Worm (Caenorhabditis elegans) whole organism, early embryonic: ENCODE results near the gene ets-8.

Source experiments
- B0310.2 ChIP-seq: sonication (generic microtip); optimal IDR thresholded peaks from 2 replicates; lab custom pipeline; 2016; ENCODE audit warnings: mild to moderate bottlenecking, missing genetic modification characterization, missing compliant biosample characterization
- F13C5.2 ChIP-seq: sonication (generic microtip); optimal IDR thresholded peaks from 2 replicates; lab custom pipeline; 2017; ENCODE audit warnings: mild to moderate bottlenecking, missing genetic modification characterization, inconsistent platforms, missing compliant biosample characterization
- aly-1 ChIP-seq: sonication (generic microtip); optimal IDR thresholded peaks from 2 replicates; lab custom pipeline; 2016; ENCODE audit warnings: missing genetic modification characterization, missing compliant biosample characterization
- ama-1 ChIP-seq: fragments of 150-350 bp; optimal IDR thresholded peaks from 2 replicates; lab custom pipeline; 2014
- ceh-13 ChIP-seq: fragments of 200-800 bp; sonication (Bioruptor generic); optimal IDR thresholded peaks from 2 replicates; lab custom pipeline; 2018; ENCODE audit warnings: mild to moderate bottlenecking, missing genetic modification characterization, missing compliant biosample characterization
- ceh-36 ChIP-seq: sonication (generic microtip); optimal IDR thresholded peaks from 2 replicates; lab custom pipeline; 2016; ENCODE audit warnings: missing genetic modification characterization, inconsistent platforms, missing compliant biosample characterization
- ets-7 ChIP-seq: sonication (generic microtip); optimal IDR thresholded peaks from 2 replicates; lab custom pipeline; 2016; ENCODE audit warnings: missing genotype, missing genetic modification characterization, missing compliant biosample characterization
- flt-1 ChIP-seq: fragments of 200-800 bp; sonication (Bioruptor generic); IDR thresholded peaks from 2 replicates; pipeline ENCODE4 v1.3.6; 2022; ENCODE audit warnings: missing genetic modification characterization, missing compliant biosample characterization
- hmbx-1 ChIP-seq: sonication (generic microtip); optimal IDR thresholded peaks from 2 replicates; lab custom pipeline; 2016; ENCODE audit warnings: mild to moderate bottlenecking, missing genetic modification characterization, missing compliant biosample characterization
- hmg-4 ChIP-seq: fragments of 200-800 bp; sonication (Bioruptor generic); optimal IDR thresholded peaks from 2 replicates; lab custom pipeline; 2018; ENCODE audit warnings: mild to moderate bottlenecking, missing genetic modification characterization, missing compliant biosample characterization
- hnd-1 ChIP-seq: sonication (generic microtip); optimal IDR thresholded peaks from 2 replicates; lab custom pipeline; 2016; ENCODE audit warnings: missing genetic modification characterization, missing compliant biosample characterization
- pes-1 ChIP-seq: fragments of 200-800 bp; sonication (Bioruptor generic); IDR thresholded peaks from 2 replicates; pipeline ENCODE4 v1.3.6; 2022; ENCODE audit warnings: missing genetic modification reagents, missing genetic modification characterization, missing compliant biosample characterization
- scrt-1 ChIP-seq: fragments of 200-800 bp; sonication (Bioruptor generic); IDR thresholded peaks from 2 replicates; pipeline ENCODE4 v1.3.6; 2022; ENCODE audit warnings: missing genetic modification characterization, missing compliant biosample characterization
- sea-1 ChIP-seq: fragments of 200-800 bp; sonication (Bioruptor generic); conservative IDR thresholded peaks from 2 replicates; pipeline ENCODE4 v1.3.6; 2022; ENCODE audit warnings: missing genetic modification characterization, missing compliant biosample characterization
- tbx-11 ChIP-seq: fragments of 200-800 bp; sonication (Bioruptor generic); IDR thresholded peaks from 2 replicates; pipeline ENCODE4 v1.3.6; 2022; ENCODE audit warnings: missing genetic modification characterization, missing compliant biosample characterization
- tbx-37 ChIP-seq: fragments of 200-800 bp; sonication (Bioruptor generic); conservative IDR thresholded peaks from 2 replicates; pipeline ENCODE4 v1.3.6; 2022; ENCODE audit warnings: missing genetic modification reagents, missing genetic modification characterization, missing compliant biosample characterization
- tra-4 ChIP-seq: sonication (generic microtip); optimal IDR thresholded peaks from 2 replicates; lab custom pipeline; 2017; ENCODE audit warnings: missing genetic modification characterization, missing compliant biosample characterization

The ets-8 gene

ce11 chrIV:1160386-1160785 lies at the start of gene ets-8:
Gene ets-8, minus strand, starts transcription at chrIV:1160486.
- TF ChIP-seq tra-4 (no peak), flt-1 (GFP tag; lab: Robert Waterston, UW) (no peak), aly-1 (tag; lab: Kevin White, UChicago) (no peak), hnd-1 (tag; lab: Kevin White, UChicago) (no peak), F13C5.2 (tag; lab: Kevin White, UChicago) (no peak), ceh-13 (no peak), pes-1 (GFP tag; lab: Robert Waterston, UW) (no peak), scrt-1 (GFP tag; lab: Robert Waterston, UW) (no peak), sea-1 (GFP tag; lab: Robert Waterston, UW) (no peak), ceh-36 (tag; lab: Kevin White, UChicago) (no peak), tbx-11 (GFP tag; lab: Robert Waterston, UW) (no peak)

ce11 chrIV:1209813-1210212 lies 49.5 kb upstream of the ets-8 start:
- TF ChIP-seq hnd-1 (tag; lab: Kevin White, UChicago) (no peak), pes-1 (GFP tag; lab: Robert Waterston, UW) (no peak), F13C5.2 (tag; lab: Kevin White, UChicago) (no peak), flt-1 (GFP tag; lab: Robert Waterston, UW) (no peak), scrt-1 (GFP tag; lab: Robert Waterston, UW) (no peak), B0310.2 (tag; lab: Kevin White, UChicago) (no peak), aly-1 (tag; lab: Kevin White, UChicago) (no peak), hmg-4 (GFP tag; lab: Kevin White, UChicago) (no peak), tra-4 (no peak), hmbx-1 (no peak), tbx-11 (GFP tag; lab: Robert Waterston, UW) (no peak), ceh-13 (no peak), sea-1 (GFP tag; lab: Robert Waterston, UW) (no peak), ama-1 (no peak), ets-7 (tag; lab: Kevin White, UChicago) (no peak), tbx-37 (no peak), ceh-36 (tag; lab: Kevin White, UChicago) (no peak)

ce11 chrIV:1209320-1209719 lies 49.0 kb upstream of the ets-8 start:
- TF ChIP-seq ceh-13 (no peak), aly-1 (tag; lab: Kevin White, UChicago) (no peak), ceh-36 (tag; lab: Kevin White, UChicago) (no peak), tra-4 (no peak), hmg-4 (GFP tag; lab: Kevin White, UChicago) (no peak), hnd-1 (tag; lab: Kevin White, UChicago) (no peak), hmbx-1 (no peak), ama-1 (no peak), tbx-37 (no peak), tbx-11 (GFP tag; lab: Robert Waterston, UW) (no peak), sea-1 (GFP tag; lab: Robert Waterston, UW) (no peak), F13C5.2 (tag; lab: Kevin White, UChicago) (no peak), B0310.2 (tag; lab: Kevin White, UChicago) (no peak), scrt-1 (GFP tag; lab: Robert Waterston, UW) (no peak), flt-1 (GFP tag; lab: Robert Waterston, UW) (no peak), pes-1 (GFP tag; lab: Robert Waterston, UW) (no peak), ets-7 (tag; lab: Kevin White, UChicago) (no peak)

ce11 chrIV:1207980-1208379 lies 47.7 kb upstream of the ets-8 start, which contains the start of gene dsl-1:
Gene dsl-1, minus strand, starts transcription at chrIV:1208080.
- TF ChIP-seq sea-1 (GFP tag; lab: Robert Waterston, UW) (no peak), hnd-1 (tag; lab: Kevin White, UChicago) (no peak), aly-1 (tag; lab: Kevin White, UChicago) (no peak), tra-4 (no peak), ceh-36 (tag; lab: Kevin White, UChicago) (no peak), ama-1 (no peak), ets-7 (tag; lab: Kevin White, UChicago) (no peak), F13C5.2 (tag; lab: Kevin White, UChicago) (no peak), flt-1 (GFP tag; lab: Robert Waterston, UW) (no peak)

- TF ChIP-seq pes-1 (GFP tag; lab: Robert Waterston, UW), result no peak
Observed at ce11 chrIV:1204870-1205269, 44.6 kb upstream of the ets-8 start, which contains the start of gene dsl-2. Gene dsl-2, minus strand, starts transcription at chrIV:1204970.

- TF ChIP-seq ets-7 (tag; lab: Kevin White, UChicago) (no peak), B0310.2 (tag; lab: Kevin White, UChicago) (no peak), flt-1 (GFP tag; lab: Robert Waterston, UW) (no peak), ceh-13 (no peak)
Observed at ce11 chrIV:1199501-1199900, 39.2 kb upstream of the ets-8 start.

ce11 chrIV:1192765-1193164 lies 32.5 kb upstream of the ets-8 start, which contains the start of gene spl-3:
Gene spl-3, plus strand, starts transcription at chrIV:1193065.
- TF ChIP-seq tra-4, result no peak
- no peak for TF ChIP-seq B0310.2 (tag; lab: Kevin White, UChicago)
- no peak for TF ChIP-seq pes-1 (GFP tag; lab: Robert Waterston, UW)
- no peak for TF ChIP-seq ceh-36 (tag; lab: Kevin White, UChicago)
- TF ChIP-seq hmg-4 (GFP tag; lab: Kevin White, UChicago), result no peak
- no peak for TF ChIP-seq scrt-1 (GFP tag; lab: Robert Waterston, UW)
- no peak for TF ChIP-seq ets-7 (tag; lab: Kevin White, UChicago)
- no peak for TF ChIP-seq flt-1 (GFP tag; lab: Robert Waterston, UW)
- TF ChIP-seq sea-1 (GFP tag; lab: Robert Waterston, UW), result no peak
- no peak for TF ChIP-seq aly-1 (tag; lab: Kevin White, UChicago)
- TF ChIP-seq F13C5.2 (tag; lab: Kevin White, UChicago), result no peak
- TF ChIP-seq hnd-1 (tag; lab: Kevin White, UChicago), result no peak
- TF ChIP-seq tbx-37, result no peak
- TF ChIP-seq tbx-11 (GFP tag; lab: Robert Waterston, UW), result no peak
- no peak for TF ChIP-seq hmbx-1
